Fruit fly (Drosophila melanogaster) whole organism, embryonic: Measurements from ENCODE around the gene Bcat.

Experiments
- Antp ChIP-seq: fragments of 200-800 bp; sonication (Bioruptor generic); optimal IDR thresholded peaks from 3 replicates; lab custom pipeline; 2016; ENCODE audit warnings: missing biosample characterization, missing genetic modification characterization
- Asciz ChIP-seq: fragments of 200-800 bp; sonication (Bioruptor generic); optimal IDR thresholded peaks from 2 replicates; lab custom pipeline; 2017; ENCODE audit warnings: missing biosample characterization, mild to moderate bottlenecking, missing genetic modification characterization, missing genetic modification reagents
- Atf3 ChIP-seq: fragments of 200-800 bp; sonication (Bioruptor generic); optimal IDR thresholded peaks from 3 replicates; lab custom pipeline; 2016; ENCODE audit warnings: missing biosample characterization, missing genetic modification characterization
- CG12236 ChIP-seq: fragments of 200-800 bp; sonication (Bioruptor generic); optimal IDR thresholded peaks from 2 replicates; lab custom pipeline; 2016; ENCODE audit warnings: missing biosample characterization, missing genetic modification characterization
- CG13296 ChIP-seq: fragments of 200-800 bp; sonication (Bioruptor generic); optimal IDR thresholded peaks from 3 replicates; lab custom pipeline; 2018; ENCODE audit warnings: missing biosample characterization, mild to moderate bottlenecking, missing genetic modification characterization
- CG14710 ChIP-seq: fragments of 200-800 bp; sonication (Bioruptor generic); optimal IDR thresholded peaks from 3 replicates; lab custom pipeline; 2019; ENCODE audit warnings: missing biosample characterization, mild to moderate bottlenecking, missing genetic modification characterization, moderate library complexity
- CG15269 ChIP-seq: fragments of 200-800 bp; sonication (Bioruptor generic); optimal IDR thresholded peaks from 2 replicates; lab custom pipeline; 2018; ENCODE audit warnings: missing biosample characterization, mild to moderate bottlenecking, missing genetic modification characterization, moderate library complexity
- CG17328 ChIP-seq: fragments of 200-800 bp; sonication (Bioruptor generic); IDR thresholded peaks from 2 replicates; pipeline ENCODE4 v1.3.6; 2022; ENCODE audit warnings: missing biosample characterization, missing genetic modification characterization
- CG18262 ChIP-seq: fragments of 200-800 bp; optimal IDR thresholded peaks from 3 replicates; lab custom pipeline; 2019; ENCODE audit warnings: missing biosample characterization, mild to moderate bottlenecking, missing genetic modification characterization, moderate library complexity
- CG18476 ChIP-seq: fragments of 200-800 bp; sonication (Bioruptor generic); optimal IDR thresholded peaks from 2 replicates; lab custom pipeline; 2016; ENCODE audit warnings: missing biosample characterization, mild to moderate bottlenecking, missing genetic modification characterization
- CG18764 ChIP-seq: fragments of 200-800 bp; sonication (Bioruptor generic); optimal IDR thresholded peaks from 3 replicates; lab custom pipeline; 2016; ENCODE audit warnings: missing biosample characterization, missing genetic modification characterization
- CG2678 ChIP-seq: fragments of 200-800 bp; sonication (Bioruptor generic); optimal IDR thresholded peaks from 3 replicates; lab custom pipeline; 2019; ENCODE audit warnings: missing biosample characterization, mild to moderate bottlenecking, missing genetic modification characterization, moderate library complexity
- CG32772 ChIP-seq: fragments of 200-800 bp; sonication (Bioruptor generic); IDR thresholded peaks from 2 replicates; pipeline ENCODE4 v1.3.6; 2022; ENCODE audit warnings: missing biosample characterization, missing genetic modification characterization
- CG6175 ChIP-seq: fragments of 200-800 bp; sonication (Bioruptor generic); IDR thresholded peaks from 3 replicates; pipeline ENCODE4 v1.3.6; 2022; ENCODE audit warnings: missing biosample characterization, missing genetic modification characterization
- CG7745 ChIP-seq: fragments of 200-800 bp; sonication (Bioruptor generic); optimal IDR thresholded peaks from 2 replicates; lab custom pipeline; 2018; ENCODE audit warnings: missing biosample characterization, mild to moderate bottlenecking, missing genetic modification characterization, moderate library complexity
- CG8290 ChIP-seq, 3 experiments: fragments of 200-800 bp; sonication (Bioruptor generic); optimal IDR thresholded peaks; 2 replicates each; lab custom pipeline; 2016 to 2019; ENCODE audit warnings: missing biosample characterization in 3 of 3, missing genetic modification characterization in 3 of 3, mild to moderate bottlenecking in 2 of 3, moderate library complexity in 1 of 3
- CG8388 ChIP-seq: fragments of 200-800 bp; sonication (Bioruptor generic); optimal IDR thresholded peaks from 2 replicates; lab custom pipeline; 2019; ENCODE audit warnings: missing biosample characterization, mild to moderate bottlenecking, missing genetic modification characterization, moderate library complexity
- CoRest ChIP-seq: fragments of 200-800 bp; sonication (Bioruptor generic); optimal IDR thresholded peaks from 3 replicates; lab custom pipeline; 2018; ENCODE audit warnings: missing biosample characterization, mild to moderate bottlenecking, missing genetic modification characterization, moderate library complexity
- CrebB ChIP-seq: fragments of 200-800 bp; sonication (Bioruptor generic); optimal IDR thresholded peaks from 3 replicates; lab custom pipeline; 2018; ENCODE audit warnings: missing biosample characterization, mild to moderate bottlenecking, missing genetic modification characterization
- D19A ChIP-seq: fragments of 200-800 bp; optimal IDR thresholded peaks from 3 replicates; lab custom pipeline; 2019; ENCODE audit warnings: missing biosample characterization, mild to moderate bottlenecking, missing genetic modification characterization, moderate library complexity
- Dbx ChIP-seq: fragments of 200-800 bp; sonication (Bioruptor generic); IDR thresholded peaks from 3 replicates; pipeline ENCODE4 v1.3.6; 2022; ENCODE audit warnings: missing biosample characterization, missing genetic modification characterization
- E2f1 ChIP-seq: fragments of 200-800 bp; sonication (Bioruptor generic); IDR thresholded peaks from 2 replicates; pipeline ENCODE4 v1.3.6; 2022; ENCODE audit warnings: missing biosample characterization, missing genetic modification characterization
- Fer3 ChIP-seq: fragments of 200-800 bp; sonication (Bioruptor generic); optimal IDR thresholded peaks from 2 replicates; lab custom pipeline; 2018; ENCODE audit warnings: missing biosample characterization, mild to moderate bottlenecking, missing genetic modification characterization, moderate library complexity
- Gug ChIP-seq: fragments of 200-800 bp; sonication (Bioruptor generic); IDR thresholded peaks from 4 replicates; pipeline ENCODE4 v1.3.6; 2022; ENCODE audit warnings: missing biosample characterization, missing genetic modification characterization
- HLHmδ ChIP-seq: fragments of 200-800 bp; sonication (Bioruptor generic); optimal IDR thresholded peaks from 2 replicates; lab custom pipeline; 2018; ENCODE audit warnings: missing biosample characterization, mild to moderate bottlenecking, missing genetic modification characterization, moderate library complexity
- Hey ChIP-seq: fragments of 200-800 bp; sonication (Bioruptor generic); optimal IDR thresholded peaks from 3 replicates; lab custom pipeline; 2018; ENCODE audit warnings: missing biosample characterization, mild to moderate bottlenecking, missing genetic modification characterization
- NFAT ChIP-seq: fragments of 200-800 bp; sonication (Bioruptor generic); IDR thresholded peaks from 2 replicates; pipeline ENCODE4 v1.3.6; 2022; ENCODE audit warnings: missing biosample characterization, missing genetic modification characterization
- NfI ChIP-seq: fragments of 200-800 bp; sonication (Bioruptor generic); optimal IDR thresholded peaks from 3 replicates; lab custom pipeline; 2018; ENCODE audit warnings: missing biosample characterization, mild to moderate bottlenecking, missing genetic modification characterization, moderate library complexity
- Sin3A ChIP-seq: fragments of >200 bp; optimal IDR thresholded peaks from 2 replicates; lab custom pipeline; 2018
- Sry-β ChIP-seq: fragments of 200-800 bp; sonication (Bioruptor generic); optimal IDR thresholded peaks from 2 replicates; lab custom pipeline; 2018; ENCODE audit warnings: missing biosample characterization, mild to moderate bottlenecking, missing genetic modification characterization, moderate library complexity
- Vsx1 ChIP-seq: fragments of 200-800 bp; sonication (Bioruptor generic); optimal IDR thresholded peaks from 2 replicates; lab custom pipeline; 2017; ENCODE audit warnings: missing biosample characterization, mild to moderate bottlenecking, missing genetic modification characterization, missing genetic modification reagents
- bbx ChIP-seq: fragments of 200-800 bp; sonication (Bioruptor generic); IDR thresholded peaks from 2 replicates; pipeline ENCODE4 v1.3.6; 2022; ENCODE audit warnings: missing biosample characterization, missing genetic modification characterization; ENCODE audit not compliant: partially characterized antibody
- btn ChIP-seq: fragments of 200-800 bp; sonication (Bioruptor generic); optimal IDR thresholded peaks from 2 replicates; lab custom pipeline; 2016; ENCODE audit warnings: missing biosample characterization, missing genetic modification characterization
- ci ChIP-seq: fragments of 200-800 bp; sonication (Bioruptor generic); IDR thresholded peaks from 3 replicates; pipeline ENCODE4 v1.3.6; 2022; ENCODE audit warnings: missing biosample characterization, missing genetic modification characterization
- da ChIP-seq: fragments of 200-800 bp; sonication (Bioruptor generic); optimal IDR thresholded peaks from 2 replicates; lab custom pipeline; 2016; ENCODE audit warnings: missing biosample characterization, missing genetic modification characterization
- disco-r ChIP-seq: fragments of 200-800 bp; sonication (Bioruptor generic); optimal IDR thresholded peaks from 2 replicates; lab custom pipeline; 2016; ENCODE audit warnings: missing biosample characterization, missing genetic modification characterization
- dysf ChIP-seq: fragments of 200-800 bp; sonication (Bioruptor generic); IDR thresholded peaks from 3 replicates; pipeline ENCODE4 v1.3.6; 2022; ENCODE audit warnings: missing biosample characterization, missing genetic modification characterization
- emc ChIP-seq: fragments of 200-800 bp; sonication (Bioruptor generic); optimal IDR thresholded peaks from 2 replicates; lab custom pipeline; 2016; ENCODE audit warnings: missing biosample characterization, missing genetic modification characterization
- eyg ChIP-seq: fragments of 200-800 bp; sonication (Bioruptor generic); optimal IDR thresholded peaks from 3 replicates; lab custom pipeline; 2016; ENCODE audit warnings: missing biosample characterization, missing genetic modification characterization
- h ChIP-seq: fragments of >200 bp; optimal IDR thresholded peaks from 2 replicates; lab custom pipeline; 2017
- her ChIP-seq: fragments of 200-800 bp; sonication (Bioruptor generic); optimal IDR thresholded peaks from 2 replicates; lab custom pipeline; 2016; ENCODE audit warnings: missing biosample characterization, missing genetic modification characterization
- insv ChIP-seq, 2 experiments: fragments of 200-800 bp; sonication (Bioruptor generic); optimal IDR thresholded peaks; 3 replicates each; lab custom pipeline; 2016 to 2018; ENCODE audit warnings: missing biosample characterization in 2 of 2, missing genetic modification characterization in 2 of 2
- nerfin-2 ChIP-seq: fragments of 200-800 bp; sonication (Bioruptor generic); IDR thresholded peaks from 2 replicates; pipeline ENCODE4 v1.3.6; 2022; ENCODE audit warnings: missing biosample characterization, missing genetic modification characterization; ENCODE audit not compliant: partially characterized antibody
- rib ChIP-seq: fragments of 200-800 bp; sonication (Bioruptor generic); IDR thresholded peaks from 2 replicates; pipeline ENCODE4 v1.3.6; 2022; ENCODE audit warnings: missing biosample characterization, missing genetic modification characterization
- shn ChIP-seq: fragments of 200-800 bp; sonication (Bioruptor generic); optimal IDR thresholded peaks from 3 replicates; lab custom pipeline; 2016; ENCODE audit warnings: missing biosample characterization, missing genetic modification characterization
- slou ChIP-seq: fragments of 200-800 bp; sonication (Bioruptor generic); optimal IDR thresholded peaks from 3 replicates; lab custom pipeline; 2016; ENCODE audit warnings: missing biosample characterization, missing genetic modification characterization
- sr ChIP-seq: fragments of 200-800 bp; sonication (Bioruptor generic); IDR thresholded peaks from 3 replicates; pipeline ENCODE4 v1.3.6; 2022; ENCODE audit warnings: missing biosample characterization, missing genetic modification characterization
- tap ChIP-seq: fragments of 200-800 bp; optimal IDR thresholded peaks from 3 replicates; lab custom pipeline; 2019; ENCODE audit warnings: missing biosample characterization, mild to moderate bottlenecking, missing genetic modification characterization, moderate library complexity
- toy ChIP-seq: fragments of 200-800 bp; sonication (Bioruptor generic); IDR thresholded peaks from 2 replicates; pipeline ENCODE4 v1.3.6; 2022; ENCODE audit warnings: missing biosample characterization, missing genetic modification characterization
- trem ChIP-seq: fragments of 200-800 bp; optimal IDR thresholded peaks from 3 replicates; lab custom pipeline; 2019; ENCODE audit warnings: missing biosample characterization, mild to moderate bottlenecking, missing genetic modification characterization, moderate library complexity
- usp ChIP-seq: fragments of >200 bp; optimal IDR thresholded peaks from 2 replicates; lab custom pipeline; 2017; ENCODE audit warnings: missing biosample characterization, missing genetic modification characterization

The Bcat gene

dm6 chrX:13412941-13413613 is 16.4 kb downstream of the Bcat start, which contains the start of the genes CG1998 and Set2 (continued):
- TF ChIP-seq Asciz (GFP tag; lab: Kevin White, UChicago) (no peak), CG32772 (GFP tag; lab: Robert Waterston, UW) (no peak; the same call in 1 of the 2 replicates), h (lab: Kevin White, UChicago) (no peak), Atf3 (GFP tag; lab: Kevin White, UChicago) (no peak), HLHmδ (peak; percentile 26), CG8290 (GFP tag; optimal IDR thresholded peaks at IDR 0.05; lab: Kevin White, UChicago) (peak; percentile 85), CG8290 (tag; optimal IDR thresholded peaks at IDR 0.05; lab: Kevin White, UChicago) (peak; percentile 15 to 82), D19A (no peak), tap (tag; lab: Kevin White, UChicago) (no peak), CG13296 (no peak), toy (GFP tag; lab: Robert Waterston, UW) (no peak), Gug (GFP tag; lab: Robert Waterston, UW) (no peak), bbx (GFP tag; lab: Robert Waterston, UW) (peak; percentile 27; the same call in 1 of the 2 replicates), Fer3 (tag; lab: Kevin White, UChicago) (no peak), Hey (no peak), slou (GFP tag; lab: Kevin White, UChicago) (no peak), nerfin-2 (no peak), CG17328 (GFP tag; lab: Robert Waterston, UW) (no peak), btn (GFP tag; lab: Kevin White, UChicago) (no peak), CG6175 (GFP tag; lab: Robert Waterston, UW) (no peak), emc (GFP tag; lab: Kevin White, UChicago) (no peak), disco-r (no peak), CG18476 (GFP tag; lab: Kevin White, UChicago) (no peak), NfI (GFP tag; lab: Kevin White, UChicago) (peak; percentile 9), eyg (GFP tag; lab: Kevin White, UChicago) (no peak), insv (GFP tag; optimal IDR thresholded peaks at IDR 0.05; lab: Kevin White, UChicago) (peak in 1 of 2 experiments; percentile 74), Vsx1 (GFP tag; lab: Kevin White, UChicago) (no peak), her (GFP tag; lab: Kevin White, UChicago) (no peak), CG2678 (no peak), trem (peak; percentile 66), CG14710 (tag; lab: Kevin White, UChicago) (peak; percentile 81), Sin3A (peak; percentile 15), NFAT (GFP tag; lab: Robert Waterston, UW) (no peak; the same call in 1 of the 2 replicates), CG7745 (no peak), CG12236 (GFP tag; lab: Kevin White, UChicago) (no peak), CrebB (tag; lab: Kevin White, UChicago) (peak; percentile 19), Sry-β (no peak), sr (GFP tag; lab: Robert Waterston, UW) (no peak), E2f1 (GFP tag; lab: Robert Waterston, UW) (no peak), ci (peak; percentile 72), shn (GFP tag; lab: Kevin White, UChicago) (no peak), CG15269 (tag; lab: Kevin White, UChicago) (no peak), CoRest (tag; lab: Kevin White, UChicago) (peak; percentile 57), CG18262 (tag; lab: Kevin White, UChicago) (no peak), dysf (GFP tag; lab: Robert Waterston, UW) (0 out of 3 replicates have a peak, but pooled peaks have one; percentile 21), Antp (GFP tag; lab: Kevin White, UChicago) (peak; percentile 26), usp (GFP tag; lab: Kevin White, UChicago) (no peak), CG8388 (GFP tag; lab: Kevin White, UChicago) (no peak), da (GFP tag; lab: Kevin White, UChicago) (no peak), rib (GFP tag; lab: Robert Waterston, UW) (no peak), Dbx (GFP tag; lab: Robert Waterston, UW) (peak; percentile 38; the same call in 1 of the 3 replicates), CG18764 (GFP tag; lab: Kevin White, UChicago) (no peak)
